In genomic region chr3R:31463012-31463366, dm6 we compare ENCODE assay signal across 4 fruit fly cellular contexts.
TF ChIP-seq lines count a peak whose summit lies in the region.

Gene CG11334 (minus strand): TSS chr3R:31463037.
Gene CG11333 (plus strand): TSS chr3R:31463301.

- peak; percentile 89 to 95 for TF ChIP-seq CTCF in S2 (optimal IDR thresholded peaks at IDR 0.05; lab: Kevin White, UChicago)
- peak; percentile 96 for TF ChIP-seq CTCF in whole organism, embryonic (GFP tag; optimal IDR thresholded peaks at IDR 0.05; lab: Kevin White, UChicago)

TF ChIP-seq in whole organism, adult, 20 proteins besides CTCF, POLR2A, EP300 and RAD21:
- peak; percentile 13 for TF ChIP-seq bab1 (GFP tag; optimal IDR thresholded peaks at IDR 0.05; lab: Kevin White, UChicago)
- no peak for TF ChIP-seq CG5204 (GFP tag; optimal IDR thresholded peaks at IDR 0.05; lab: Kevin White, UChicago)

TF ChIP-seq in whole organism, embryonic, 481 proteins besides CTCF, POLR2A, EP300 and RAD21 (continues in another document):
- TF ChIP-seq Dbx (GFP tag; IDR thresholded peaks at IDR 0.05; lab: Robert Waterston, UW) (no peak), ac (GFP tag; optimal IDR thresholded peaks at IDR 0.05; lab: Kevin White, UChicago) (no peak), fd102C (GFP tag; optimal IDR thresholded peaks at IDR 0.05; lab: Kevin White, UChicago) (no peak), CG11695 (GFP tag; IDR thresholded peaks at IDR 0.05; lab: Robert Waterston, UW) (no peak), CG12942 (GFP tag; optimal IDR thresholded peaks at IDR 0.05; lab: Kevin White, UChicago) (no peak), phol (tag; optimal IDR thresholded peaks at IDR 0.05; lab: Kevin White, UChicago) (peak; percentile 12), inv (GFP tag; IDR thresholded peaks at IDR 0.05; lab: Robert Waterston, UW; ENCODE audit: partially characterized antibody) (no peak), CG33213 (GFP tag; optimal IDR thresholded peaks at IDR 0.05; lab: Kevin White, UChicago) (no peak), gfzf (GFP tag; optimal IDR thresholded peaks at IDR 0.05; lab: Kevin White, UChicago) (peak; percentile 88), grn (GFP tag; optimal IDR thresholded peaks at IDR 0.05; lab: Kevin White, UChicago) (no peak), Dip3 (GFP tag; optimal IDR thresholded peaks at IDR 0.05; lab: Kevin White, UChicago) (no peak), nau (GFP tag; optimal IDR thresholded peaks at IDR 0.05; lab: Kevin White, UChicago) (no peak), CG1603 (tag; optimal IDR thresholded peaks at IDR 0.05; lab: Kevin White, UChicago) (peak; percentile 45), bowl (GFP tag; IDR thresholded peaks at IDR 0.05; lab: Robert Waterston, UW) (no peak), Hr39 (optimal IDR thresholded peaks at IDR 0.05; lab: Kevin White, UChicago) (no peak), Hmx (GFP tag; optimal IDR thresholded peaks at IDR 0.05; lab: Kevin White, UChicago) (no peak), fu2 (GFP tag; optimal IDR thresholded peaks at IDR 0.05; lab: Kevin White, UChicago) (no peak), CG17612 (GFP tag; IDR thresholded peaks at IDR 0.05; lab: Robert Waterston, UW) (no peak), CG14710 (tag; optimal IDR thresholded peaks at IDR 0.05; lab: Kevin White, UChicago) (peak; percentile 20), CG7928 (GFP tag; optimal IDR thresholded peaks at IDR 0.05; lab: Kevin White, UChicago) (no peak), CG1233 (GFP tag; optimal IDR thresholded peaks at IDR 0.05; lab: Kevin White, UChicago) (no peak), eve (GFP tag; optimal IDR thresholded peaks at IDR 0.05; lab: Kevin White, UChicago) (no peak), ro (GFP tag; IDR thresholded peaks at IDR 0.05; lab: Robert Waterston, UW) (no peak), stwl (tag; optimal IDR thresholded peaks at IDR 0.05; lab: Kevin White, UChicago) (peak; percentile 30), slou (GFP tag; optimal IDR thresholded peaks at IDR 0.05; lab: Kevin White, UChicago) (no peak), CkIIα-i1 (GFP tag; IDR thresholded peaks at IDR 0.05; lab: Robert Waterston, UW) (no peak), Hsf (GFP tag; optimal IDR thresholded peaks at IDR 0.05; lab: Kevin White, UChicago) (no peak), pum (GFP tag; optimal IDR thresholded peaks at IDR 0.05; lab: Kevin White, UChicago) (no peak), Lim3 (GFP tag; IDR thresholded peaks at IDR 0.05; lab: Robert Waterston, UW) (no peak), rib (GFP tag; IDR thresholded peaks at IDR 0.05; lab: Robert Waterston, UW) (no peak), knrl (GFP tag; IDR thresholded peaks at IDR 0.05; lab: Robert Waterston, UW; ENCODE audit: partially characterized antibody) (no peak), Oli (tag; optimal IDR thresholded peaks at IDR 0.05; lab: Kevin White, UChicago) (no peak), ERR (GFP tag; optimal IDR thresholded peaks at IDR 0.05; lab: Kevin White, UChicago) (no peak), ewg (GFP tag; optimal IDR thresholded peaks at IDR 0.05; lab: Kevin White, UChicago) (no peak), pita (GFP tag; optimal IDR thresholded peaks at IDR 0.05; lab: Kevin White, UChicago) (no peak), CG7786 (GFP tag; optimal IDR thresholded peaks at IDR 0.05; lab: Kevin White, UChicago) (no peak), trem (tag; optimal IDR thresholded peaks at IDR 0.05; lab: Kevin White, UChicago) (peak; percentile 50), E2f2 (GFP tag; IDR thresholded peaks at IDR 0.05; lab: Robert Waterston, UW) (peak; percentile 99), CG5180 (GFP tag; optimal IDR thresholded peaks at IDR 0.05; lab: Kevin White, UChicago) (no peak), B-H2 (GFP tag; optimal IDR thresholded peaks at IDR 0.05; lab: Kevin White, UChicago) (no peak), ab (GFP tag; optimal IDR thresholded peaks at IDR 0.05; lab: Kevin White, UChicago) (no peak), ttk (GFP tag; IDR thresholded peaks at IDR 0.05; lab: Robert Waterston, UW) (no peak), Stat92E (GFP tag; optimal IDR thresholded peaks at IDR 0.05; lab: Kevin White, UChicago) (peak in 1 of 3 experiments; percentile 9), CG16815 (GFP tag; optimal IDR thresholded peaks at IDR 0.05; lab: Kevin White, UChicago) (no peak), luna (GFP tag; optimal IDR thresholded peaks at IDR 0.05; lab: Kevin White, UChicago) (no peak), CG1647 (GFP tag; optimal IDR thresholded peaks at IDR 0.05; lab: Kevin White, UChicago) (no peak), oc (tag; optimal IDR thresholded peaks at IDR 0.05; lab: Kevin White, UChicago) (no peak)

TF ChIP-seq in whole organism, wandering third instar larva, 38 proteins besides CTCF, POLR2A, EP300 and RAD21:
- TF ChIP-seq Myc (optimal IDR thresholded peaks at IDR 0.05; lab: Kevin White, UChicago) (peak; percentile 89), sv (GFP tag; optimal IDR thresholded peaks at IDR 0.05; lab: Kevin White, UChicago) (no peak)
